Worm (Caenorhabditis elegans) whole organism, young adult: ENCODE data around the gene nsph-4.2.
A peak's percentile ranks its signal among the peaks of the same experiment; 100 is the strongest.

ENCODE experiments used
- B0336.3 ChIP-seq: fragments of 200-800 bp; sonication (Bioruptor generic); IDR thresholded peaks from 2 replicates; pipeline ENCODE4 v1.3.6; 2022; ENCODE audit warnings: missing genetic modification characterization, missing compliant biosample characterization
- C17E4.6 ChIP-seq: fragments of 200-800 bp; sonication (Bioruptor generic); IDR thresholded peaks from 2 replicates; pipeline ENCODE4 v1.3.6; 2022; ENCODE audit warnings: missing genetic modification reagents, missing genetic modification characterization, missing compliant biosample characterization
- D2030.7 ChIP-seq: fragments of 200-800 bp; sonication (Bioruptor generic); IDR thresholded peaks from 2 replicates; pipeline ENCODE4 v1.3.6; 2022; ENCODE audit warnings: missing genetic modification reagents, missing genetic modification characterization, missing compliant biosample characterization
- F33H1.4 ChIP-seq: fragments of 200-800 bp; sonication (Bioruptor generic); IDR thresholded peaks from 2 replicates; pipeline ENCODE4 v1.3.6; 2022; ENCODE audit warnings: missing genetic modification reagents, missing genetic modification characterization, missing compliant biosample characterization
- F39B2.1 ChIP-seq: fragments of 200-800 bp; sonication (Bioruptor generic); IDR thresholded peaks from 2 replicates; pipeline ENCODE4 v1.3.6; 2022; ENCODE audit warnings: missing genetic modification reagents, missing genetic modification characterization, missing compliant biosample characterization
- F57A8.1 ChIP-seq: fragments of 200-800 bp; sonication (Bioruptor generic); optimal IDR thresholded peaks from 2 replicates; lab custom pipeline; 2018; ENCODE audit warnings: mild to moderate bottlenecking, missing genetic modification characterization, moderate library complexity, missing compliant biosample characterization
- Y53G8AR.9 ChIP-seq: fragments of 200-800 bp; sonication (Bioruptor generic); conservative IDR thresholded peaks from 2 replicates; pipeline ENCODE4 v1.3.6; 2022; ENCODE audit warnings: missing genetic modification reagents, missing genetic modification characterization, missing compliant biosample characterization
- Y79H2A.3 ChIP-seq: fragments of 200-800 bp; sonication (Bioruptor generic); conservative IDR thresholded peaks from 2 replicates; pipeline ENCODE4 v1.3.6; 2022; ENCODE audit warnings: missing genetic modification reagents, missing genetic modification characterization, missing compliant biosample characterization
- Y95B8A.8 ChIP-seq: fragments of 200-800 bp; sonication (Bioruptor generic); IDR thresholded peaks from 2 replicates; pipeline ENCODE4 v1.3.6; 2022; ENCODE audit warnings: missing genetic modification reagents, missing genetic modification characterization, missing compliant biosample characterization
- ZK185.1 ChIP-seq: sonication (generic microtip); optimal IDR thresholded peaks from 2 replicates; lab custom pipeline; 2016; ENCODE audit warnings: mild to moderate bottlenecking, missing genetic modification characterization, missing compliant biosample characterization; ENCODE audit not compliant: poor library complexity, severe bottlenecking
- akir-1 ChIP-seq: fragments of 200-800 bp; sonication (Bioruptor generic); optimal IDR thresholded peaks from 2 replicates; lab custom pipeline; 2018; ENCODE audit warnings: mild to moderate bottlenecking, missing genetic modification characterization, moderate library complexity, missing compliant biosample characterization
- ama-1 ChIP-seq, 3 experiments: fragments of 150-350 bp in 1 of 3; sonication (generic microtip) in 2 of 3; optimal IDR thresholded peaks; 2 replicates each; lab custom pipeline; 2014 to 2018; ENCODE audit warnings: missing biosample characterization in 2 of 3, missing genetic modification characterization in 2 of 3, missing genetic modification reagents in 2 of 3
- aptf-2 ChIP-seq: fragments of 200-800 bp; sonication (Bioruptor generic); conservative IDR thresholded peaks from 2 replicates; pipeline ENCODE4 v1.3.6; 2022; ENCODE audit warnings: missing genetic modification reagents, missing genetic modification characterization, missing compliant biosample characterization
- atf-7 ChIP-seq: sonication (generic microtip); optimal IDR thresholded peaks from 2 replicates; lab custom pipeline; 2017; ENCODE audit warnings: mild to moderate bottlenecking, missing genetic modification characterization, missing compliant biosample characterization
- attf-6 ChIP-seq: fragments of 200-800 bp; sonication (Bioruptor generic); IDR thresholded peaks from 2 replicates; pipeline ENCODE4 v1.3.6; 2022; ENCODE audit warnings: missing genetic modification reagents, missing genetic modification characterization, missing compliant biosample characterization
- bed-1 ChIP-seq: fragments of 200-800 bp; sonication (Bioruptor generic); IDR thresholded peaks from 2 replicates; pipeline ENCODE4 v1.3.6; 2022; ENCODE audit warnings: missing genetic modification reagents, missing genetic modification characterization, missing compliant biosample characterization
- cebp-1 ChIP-seq, 2 experiments: fragments of 200-800 bp in 1 of 2; sonication (Bioruptor generic) in 1 of 2; sonication (generic microtip) in 1 of 2; IDR thresholded peaks in 1 of 2; optimal IDR thresholded peaks in 1 of 2; 2 replicates each; pipeline versions ENCODE4 v1.3.6 to Lab custom; 2017 to 2022; ENCODE audit warnings: missing compliant biosample characterization in 2 of 2, missing genetic modification characterization in 2 of 2, mild to moderate bottlenecking in 1 of 2, missing genetic modification reagents in 1 of 2, moderate library complexity in 1 of 2
- cebp-2 ChIP-seq: fragments of 200-800 bp; sonication (Bioruptor generic); IDR thresholded peaks from 2 replicates; pipeline ENCODE4 v1.3.6; 2022; ENCODE audit warnings: missing genetic modification characterization, missing compliant biosample characterization
- ceh-100 ChIP-seq: fragments of 200-800 bp; sonication (Bioruptor generic); IDR thresholded peaks from 2 replicates; pipeline ENCODE4 v1.3.6; 2022; ENCODE audit warnings: missing genetic modification reagents, missing genetic modification characterization, missing compliant biosample characterization
- ceh-58 ChIP-seq: fragments of 200-800 bp; sonication (Bioruptor generic); IDR thresholded peaks from 2 replicates; pipeline ENCODE4 v1.3.6; 2022; ENCODE audit warnings: missing genetic modification characterization, missing compliant biosample characterization
- die-1 ChIP-seq: sonication (generic microtip); optimal IDR thresholded peaks from 2 replicates; lab custom pipeline; 2016; ENCODE audit warnings: missing genotype, mild to moderate bottlenecking, missing genetic modification characterization, missing compliant biosample characterization
- dox-1 ChIP-seq: fragments of 200-800 bp; sonication (Bioruptor generic); IDR thresholded peaks from 2 replicates; pipeline ENCODE4 v1.3.6; 2022; ENCODE audit warnings: missing genetic modification reagents, missing genetic modification characterization, missing compliant biosample characterization
- egl-18 ChIP-seq: fragments of 200-800 bp; sonication (Bioruptor generic); IDR thresholded peaks from 2 replicates; pipeline ENCODE4 v1.3.6; 2022; ENCODE audit warnings: missing genetic modification reagents, missing genetic modification characterization, missing compliant biosample characterization
- ekl-4 ChIP-seq: fragments of 200-800 bp; sonication (Bioruptor generic); IDR thresholded peaks from 2 replicates; pipeline ENCODE4 v1.3.6; 2022; ENCODE audit warnings: missing genetic modification reagents, missing genetic modification characterization, missing compliant biosample characterization
- him-1 ChIP-seq: sonication (generic microtip); optimal IDR thresholded peaks from 2 replicates; lab custom pipeline; 2016; ENCODE audit warnings: missing genotype, missing genetic modification reagents, missing genetic modification characterization, missing compliant biosample characterization
- hmg-20 ChIP-seq: fragments of 200-800 bp; sonication (Bioruptor generic); IDR thresholded peaks from 2 replicates; pipeline ENCODE4 v1.3.6; 2022; ENCODE audit warnings: missing genetic modification reagents, missing genetic modification characterization, missing compliant biosample characterization
- hrde-1 ChIP-seq: sonication (generic microtip); optimal IDR thresholded peaks from 2 replicates; lab custom pipeline; 2016; ENCODE audit warnings: missing genetic modification characterization, mild to moderate bottlenecking, missing compliant biosample characterization, moderate library complexity, missing genotype, missing genetic modification reagents, borderline replicate concordance
- hsf-1 ChIP-seq: fragments of 200-800 bp; sonication (Bioruptor generic); IDR thresholded peaks from 2 replicates; pipeline ENCODE4 v1.3.6; 2022; ENCODE audit warnings: missing genetic modification reagents, missing genetic modification characterization, missing compliant biosample characterization
- let-607 ChIP-seq, 2 experiments: fragments of 200-800 bp in 1 of 2; sonication (Bioruptor generic) in 1 of 2; sonication (generic microtip) in 1 of 2; optimal IDR thresholded peaks; 2 replicates each; lab custom pipeline; 2016 to 2018; ENCODE audit warnings: mild to moderate bottlenecking in 2 of 2, missing compliant biosample characterization in 2 of 2, missing genetic modification characterization in 2 of 2, moderate library complexity in 2 of 2, missing genotype in 1 of 2
- lin-26 ChIP-seq: fragments of 200-800 bp; sonication (Bioruptor generic); IDR thresholded peaks from 2 replicates; pipeline ENCODE4 v1.3.6; 2022; ENCODE audit warnings: missing genetic modification reagents, missing genetic modification characterization, missing compliant biosample characterization
- lin-54 ChIP-seq: fragments of 200-800 bp; sonication (Bioruptor generic); optimal IDR thresholded peaks from 2 replicates; lab custom pipeline; 2018; ENCODE audit warnings: mild to moderate bottlenecking, missing genetic modification characterization, missing compliant biosample characterization
- lsl-1 ChIP-seq: fragments of 200-800 bp; sonication (Bioruptor generic); optimal IDR thresholded peaks from 2 replicates; lab custom pipeline; 2018; ENCODE audit warnings: mild to moderate bottlenecking, missing genetic modification characterization, moderate library complexity, missing compliant biosample characterization
- madf-6 ChIP-seq: fragments of 200-800 bp; sonication (Bioruptor generic); IDR thresholded peaks from 2 replicates; pipeline ENCODE4 v1.3.6; 2022; ENCODE audit warnings: missing genetic modification reagents, missing genetic modification characterization, missing compliant biosample characterization
- mel-28 ChIP-seq: sonication (generic microtip); optimal IDR thresholded peaks from 2 replicates; lab custom pipeline; 2016; ENCODE audit warnings: borderline replicate concordance, mild to moderate bottlenecking, missing genetic modification characterization, missing compliant biosample characterization
- nfya-1 ChIP-seq: sonication (generic microtip); optimal IDR thresholded peaks from 2 replicates; lab custom pipeline; 2017; ENCODE audit warnings: antibody characterized with exemption, missing compliant biosample characterization, missing genetic modification characterization, borderline replicate concordance; ENCODE audit not compliant: insufficient read depth
- nfyb-1 ChIP-seq: fragments of 200-800 bp; sonication (Bioruptor generic); IDR thresholded peaks from 2 replicates; pipeline ENCODE4 v1.3.6; 2022; ENCODE audit warnings: missing genetic modification reagents, missing genetic modification characterization, missing compliant biosample characterization
- pha-4 ChIP-seq: fragments of 150-350 bp; sonication (generic microtip); optimal IDR thresholded peaks from 2 replicates; lab custom pipeline; 2014; ENCODE audit warnings: missing biosample characterization, missing genetic modification reagents, missing genetic modification characterization
- rec-8 ChIP-seq, 2 experiments: sonication (generic microtip); optimal IDR thresholded peaks; 2 replicates each; lab custom pipeline; 2016; ENCODE audit warnings: mild to moderate bottlenecking in 2 of 2, missing genetic modification characterization in 2 of 2, missing genetic modification reagents in 2 of 2, missing genotype in 2 of 2, missing biosample characterization in 1 of 2, missing compliant biosample characterization in 1 of 2, moderate library complexity in 1 of 2
- snpc-4 ChIP-seq, 5 experiments: fragments of 150-350 bp in 1 of 5; sonication (generic microtip) in 4 of 5; optimal IDR thresholded peaks; 2 replicates each; lab custom pipeline; 2014 to 2018; ENCODE audit warnings: missing genetic modification characterization in 5 of 5, missing biosample characterization in 3 of 5, antibody characterized with exemption in 2 of 5, mild to moderate bottlenecking in 2 of 5, missing compliant biosample characterization in 2 of 5, missing genotype in 2 of 5, moderate library complexity in 2 of 5, missing genetic modification reagents in 1 of 5
- unc-62 ChIP-seq: fragments of 150-350 bp; optimal IDR thresholded peaks from 2 replicates; lab custom pipeline; 2014; ENCODE audit warnings: missing biosample characterization, missing genetic modification reagents, missing genetic modification characterization
- xnd-1 ChIP-seq: sonication (generic microtip); optimal IDR thresholded peaks from 2 replicates; lab custom pipeline; 2016; ENCODE audit warnings: missing genotype, missing genetic modification reagents, missing genetic modification characterization, missing compliant biosample characterization
- ztf-26 ChIP-seq: sonication (generic microtip); optimal IDR thresholded peaks from 2 replicates; lab custom pipeline; 2017; ENCODE audit warnings: missing genetic modification characterization, missing compliant biosample characterization
- ztf-28 ChIP-seq: fragments of 200-800 bp; sonication (Bioruptor generic); IDR thresholded peaks from 2 replicates; pipeline ENCODE4 v1.3.6; 2022; ENCODE audit warnings: missing genetic modification reagents, missing genetic modification characterization, missing compliant biosample characterization

nsph-4.2 gene

DNA sequence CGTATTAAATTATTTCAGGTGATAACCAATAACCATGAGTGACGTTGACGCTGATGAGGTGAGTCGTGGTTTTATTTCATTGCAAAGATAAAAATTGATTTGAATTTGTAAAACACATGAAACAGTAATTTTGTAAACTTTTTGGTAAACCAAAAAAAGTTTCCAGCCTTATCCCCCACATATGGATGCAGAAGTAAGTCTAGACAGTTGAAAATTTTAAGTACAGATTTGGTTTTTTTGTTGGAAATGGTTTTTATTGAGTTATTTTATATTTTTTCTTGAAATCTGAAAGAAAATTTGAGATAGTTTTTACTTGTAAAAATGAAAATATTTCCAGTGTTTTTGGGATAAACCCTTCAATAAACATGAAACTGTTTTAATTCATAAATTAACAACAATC, 14.0 kb upstream of the nsph-4.2 start, which contains the start of gene tni-4:
Gene tni-4 (plus strand): TSS at position 19 of the 400 bp plus-strand sequence.
- TF ChIP-seq egl-18 (no peak), die-1 (tag; lab: Kevin White, UChicago) (no peak), B0336.3 (GFP tag; lab: Robert Waterston, UW) (no peak), Y95B8A.8 (GFP tag; lab: Robert Waterston, UW) (no peak), mel-28 (no peak), bed-1 (GFP tag; lab: Robert Waterston, UW) (no peak), rec-8 (tag; optimal IDR thresholded peaks at IDR 0.05; lab: Kevin White, UChicago) (no peak), ztf-28 (no peak), xnd-1 (no peak), nfyb-1 (no peak), dox-1 (GFP tag; lab: Robert Waterston, UW) (no peak), let-607 (tag; optimal IDR thresholded peaks at IDR 0.05; lab: Kevin White, UChicago) (no peak), snpc-4 (GFP tag; optimal IDR thresholded peaks at IDR 0.05; lab: Kevin White, UChicago) (no peak), snpc-4 (tag; optimal IDR thresholded peaks at IDR 0.05; lab: Kevin White, UChicago) (no peak), hsf-1 (no peak), ZK185.1 (tag; lab: Kevin White, UChicago) (no peak), cebp-1 (GFP tag; IDR thresholded peaks at IDR 0.05; lab: Robert Waterston, UW) (no peak), cebp-1 (tag; optimal IDR thresholded peaks at IDR 0.05; lab: Kevin White, UChicago) (no peak), atf-7 (tag; lab: Kevin White, UChicago) (no peak), aptf-2 (GFP tag; lab: Robert Waterston, UW) (no peak), F57A8.1 (GFP tag; lab: Kevin White, UChicago) (no peak), ceh-58 (GFP tag; lab: Robert Waterston, UW) (no peak)
- TF ChIP-seq, all 124 proteins: peak for 0

DNA sequence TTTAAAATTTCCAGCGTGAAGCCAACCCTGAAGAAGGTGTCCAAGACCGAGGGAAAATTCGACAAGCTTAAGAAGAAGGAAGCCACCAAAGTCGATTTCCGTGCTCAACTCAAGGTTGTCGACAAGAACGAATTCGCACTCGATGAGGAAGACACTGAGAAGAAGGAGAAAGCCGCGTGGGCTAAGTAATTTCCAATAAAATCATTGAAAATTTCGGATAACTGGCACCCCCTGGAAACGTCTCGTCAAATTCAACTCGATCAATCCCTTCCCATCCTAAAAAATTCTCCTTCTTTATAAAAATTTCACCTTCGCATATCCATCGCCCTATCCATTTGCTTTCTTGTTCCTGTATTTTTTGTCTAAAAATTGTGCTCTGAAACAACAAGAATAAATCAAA, 11.9 kb upstream of the nsph-4.2 start:
- no peak for TF ChIP-seq Y53G8AR.9 (GFP tag; lab: Robert Waterston, UW)
- no peak for TF ChIP-seq cebp-2 (GFP tag; lab: Robert Waterston, UW)
- no peak for TF ChIP-seq snpc-4 (GFP tag; optimal IDR thresholded peaks at IDR 0.05; lab: Kevin White, UChicago)
- peak in 1 of 4 experiments; percentile 74 for TF ChIP-seq snpc-4 (tag; optimal IDR thresholded peaks at IDR 0.05; lab: Kevin White, UChicago)
- no peak for TF ChIP-seq D2030.7 (GFP tag; lab: Robert Waterston, UW)
- 0 out of 2 replicates have a peak, but pooled peaks have one; percentile 19 for TF ChIP-seq ekl-4 (GFP tag; lab: Robert Waterston, UW)
- TF ChIP-seq Y79H2A.3 (GFP tag; lab: Robert Waterston, UW): peak; percentile 75
- TF ChIP-seq hrde-1 (tag; lab: Kevin White, UChicago): peak; percentile 3
- TF ChIP-seq ama-1 (optimal IDR thresholded peaks at IDR 0.05; lab: Kevin White, UChicago): no peak
- TF ChIP-seq ama-1 (GFP tag; optimal IDR thresholded peaks at IDR 0.05; lab: Kevin White, UChicago): peak in 1 of 2 experiments; percentile 22
- TF ChIP-seq attf-6 (GFP tag; lab: Robert Waterston, UW): 0 out of 2 replicates have a peak, but pooled peaks have one; percentile 41

ce11 chrIV:5209390-5209789, 9.2 kb upstream of the nsph-4.2 start, which contains the start of the genes Y59E9AL.36 and nbet-1:
Y59E9AL.36 (minus strand) TSS chrIV:5209481.
nbet-1 (plus strand) TSS chrIV:5209501.
- TF ChIP-seq cebp-2 (GFP tag; lab: Robert Waterston, UW) (no peak), akir-1 (GFP tag; lab: Kevin White, UChicago) (no peak), C17E4.6 (GFP tag; lab: Robert Waterston, UW) (0 out of 2 replicates have a peak, but pooled peaks have one; percentile 14), aptf-2 (GFP tag; lab: Robert Waterston, UW) (no peak), F39B2.1 (GFP tag; lab: Robert Waterston, UW) (no peak), ceh-100 (GFP tag; lab: Robert Waterston, UW) (no peak), hmg-20 (no peak), hrde-1 (tag; lab: Kevin White, UChicago) (no peak), lin-26 (GFP tag; lab: Robert Waterston, UW) (no peak), unc-62 (no peak), him-1 (no peak), ztf-26 (no peak), madf-6 (GFP tag; lab: Robert Waterston, UW) (peak; percentile 57), lin-54 (GFP tag; lab: Kevin White, UChicago) (peak; percentile 71), lsl-1 (peak; percentile 60), nfya-1 (no peak), F33H1.4 (GFP tag; lab: Robert Waterston, UW) (peak; percentile 60; the same call in 1 of the 2 replicates), pha-4 (tag; lab: Kevin White, UChicago) (no peak)
